Worm (Caenorhabditis elegans) whole organism, late embryonic: ENCODE results near the gene F43G6.4.

ENCODE experiments used
- C08G9.2 ChIP-seq: sonication (generic microtip); optimal IDR thresholded peaks from 2 replicates; lab custom pipeline; 2016; ENCODE audit warnings: mild to moderate bottlenecking, missing genetic modification characterization, moderate library complexity, missing compliant biosample characterization
- C38D4.7 ChIP-seq: fragments of 200-800 bp; sonication (Bioruptor generic); optimal IDR thresholded peaks from 2 replicates; lab custom pipeline; 2018; ENCODE audit warnings: mild to moderate bottlenecking, missing genetic modification characterization, moderate library complexity, missing compliant biosample characterization
- F13H6.1 ChIP-seq: sonication (generic microtip); optimal IDR thresholded peaks from 2 replicates; lab custom pipeline; 2016; ENCODE audit warnings: missing genetic modification characterization, missing compliant biosample characterization
- K02D7.2 ChIP-seq: sonication (generic microtip); optimal IDR thresholded peaks from 2 replicates; lab custom pipeline; 2017; ENCODE audit warnings: mild to moderate bottlenecking, missing genetic modification characterization, missing compliant biosample characterization
- T23F11.4 ChIP-seq: fragments of 200-800 bp; sonication (Bioruptor generic); optimal IDR thresholded peaks from 2 replicates; lab custom pipeline; 2018; ENCODE audit warnings: mild to moderate bottlenecking, missing genetic modification characterization, missing compliant biosample characterization
- Y22D7AL.16 ChIP-seq: sonication (generic microtip); optimal IDR thresholded peaks from 2 replicates; lab custom pipeline; 2016; ENCODE audit warnings: missing genetic modification characterization, missing compliant biosample characterization
- ama-1 ChIP-seq: fragments of 150-350 bp; optimal IDR thresholded peaks from 2 replicates; lab custom pipeline; 2014
- ceh-18 ChIP-seq: sonication (generic microtip); optimal IDR thresholded peaks from 2 replicates; lab custom pipeline; 2016; ENCODE audit warnings: missing genetic modification characterization, missing compliant biosample characterization
- ceh-19 ChIP-seq: fragments of 200-800 bp; sonication (Bioruptor generic); optimal IDR thresholded peaks from 2 replicates; lab custom pipeline; 2018; ENCODE audit warnings: mild to moderate bottlenecking, missing genetic modification characterization, missing compliant biosample characterization
- ceh-22 ChIP-seq: sonication (generic microtip); optimal IDR thresholded peaks from 2 replicates; lab custom pipeline; 2017; ENCODE audit warnings: missing biosample characterization, missing genetic modification characterization
- ceh-30 ChIP-seq: fragments of 150-350 bp; optimal IDR thresholded peaks from 2 replicates; lab custom pipeline; 2014; ENCODE audit warnings: missing biosample characterization, missing genetic modification characterization
- ceh-31 ChIP-seq: sonication (generic microtip); optimal IDR thresholded peaks from 2 replicates; lab custom pipeline; 2016; ENCODE audit warnings: missing genetic modification characterization, missing compliant biosample characterization
- ceh-6 ChIP-seq: fragments of 200-800 bp; sonication (Bioruptor generic); optimal IDR thresholded peaks from 2 replicates; lab custom pipeline; 2018; ENCODE audit warnings: mild to moderate bottlenecking, missing genetic modification characterization, missing compliant biosample characterization
- ceh-9 ChIP-seq: sonication (generic microtip); optimal IDR thresholded peaks from 2 replicates; lab custom pipeline; 2016; ENCODE audit warnings: mild to moderate bottlenecking, missing genetic modification characterization, inconsistent platforms, missing compliant biosample characterization
- che-1 ChIP-seq: sonication (generic microtip); optimal IDR thresholded peaks from 2 replicates; lab custom pipeline; 2016; ENCODE audit warnings: mild to moderate bottlenecking, missing genetic modification characterization, missing compliant biosample characterization
- dmd-4 ChIP-seq: sonication (generic microtip); optimal IDR thresholded peaks from 2 replicates; lab custom pipeline; 2016; ENCODE audit warnings: borderline replicate concordance, missing genetic modification characterization, missing compliant biosample characterization
- elt-2 ChIP-seq: sonication (generic microtip); optimal IDR thresholded peaks from 2 replicates; lab custom pipeline; 2016; ENCODE audit warnings: missing genetic modification reagents, missing genetic modification characterization, missing compliant biosample characterization
- elt-4 ChIP-seq: sonication (generic microtip); optimal IDR thresholded peaks from 2 replicates; lab custom pipeline; 2016; ENCODE audit warnings: missing genetic modification characterization, missing compliant biosample characterization
- ets-4 ChIP-seq: sonication (generic microtip); optimal IDR thresholded peaks from 2 replicates; lab custom pipeline; 2016; ENCODE audit warnings: missing genetic modification characterization, missing compliant biosample characterization
- fax-1 ChIP-seq: sonication (generic microtip); optimal IDR thresholded peaks from 2 replicates; lab custom pipeline; 2016; ENCODE audit warnings: missing genotype, missing genetic modification characterization, missing compliant biosample characterization
- fkh-10 ChIP-seq: fragments of 150-350 bp; optimal IDR thresholded peaks from 2 replicates; lab custom pipeline; 2014; ENCODE audit warnings: missing biosample characterization, missing genetic modification reagents, missing genetic modification characterization
- fkh-6 ChIP-seq: sonication (generic microtip); optimal IDR thresholded peaks from 2 replicates; lab custom pipeline; 2016; ENCODE audit warnings: missing genetic modification characterization, missing compliant biosample characterization
- hlh-13 ChIP-seq: fragments of 200-800 bp; sonication (Bioruptor generic); optimal IDR thresholded peaks from 2 replicates; lab custom pipeline; 2018; ENCODE audit warnings: mild to moderate bottlenecking, missing genetic modification characterization, missing compliant biosample characterization
- hlh-15 ChIP-seq: sonication (generic microtip); optimal IDR thresholded peaks from 2 replicates; lab custom pipeline; 2016; ENCODE audit warnings: missing genetic modification characterization, missing compliant biosample characterization
- hlh-30 ChIP-seq: sonication (generic microtip); optimal IDR thresholded peaks from 2 replicates; lab custom pipeline; 2017; ENCODE audit warnings: antibody characterized with exemption, missing genetic modification characterization, missing compliant biosample characterization; ENCODE audit not compliant: insufficient read depth
- lin-11 ChIP-seq: fragments of 200-800 bp; sonication (Bioruptor generic); optimal IDR thresholded peaks from 2 replicates; lab custom pipeline; 2018; ENCODE audit warnings: mild to moderate bottlenecking, missing genetic modification characterization, missing compliant biosample characterization
- madf-2 ChIP-seq: sonication (generic microtip); optimal IDR thresholded peaks from 2 replicates; lab custom pipeline; 2017; ENCODE audit warnings: missing genetic modification characterization, missing compliant biosample characterization
- mec-3 ChIP-seq: sonication (generic microtip); optimal IDR thresholded peaks from 2 replicates; lab custom pipeline; 2016; ENCODE audit warnings: borderline replicate concordance, missing genetic modification characterization, missing compliant biosample characterization
- nfya-1 ChIP-seq: sonication (generic microtip); optimal IDR thresholded peaks from 2 replicates; lab custom pipeline; 2017; ENCODE audit warnings: missing genetic modification characterization, mild to moderate bottlenecking, missing compliant biosample characterization, antibody characterized with exemption, moderate library complexity
- nhr-11 ChIP-seq: fragments of 150-350 bp; optimal IDR thresholded peaks from 2 replicates; lab custom pipeline; 2014; ENCODE audit warnings: missing biosample characterization, missing genetic modification characterization
- nhr-232 ChIP-seq: sonication (generic microtip); optimal IDR thresholded peaks from 2 replicates; lab custom pipeline; 2016; ENCODE audit warnings: missing genetic modification characterization, missing compliant biosample characterization
- pag-3 ChIP-seq: sonication (generic microtip); optimal IDR thresholded peaks from 2 replicates; lab custom pipeline; 2016; ENCODE audit warnings: missing compliant biosample characterization, missing genetic modification characterization, borderline replicate concordance
- pha-2 ChIP-seq: sonication (generic microtip); optimal IDR thresholded peaks from 2 replicates; lab custom pipeline; 2017; ENCODE audit warnings: mild to moderate bottlenecking, missing genetic modification characterization, missing compliant biosample characterization
- pqm-1 ChIP-seq: sonication (generic microtip); optimal IDR thresholded peaks from 2 replicates; lab custom pipeline; 2016; ENCODE audit warnings: missing genetic modification characterization, missing compliant biosample characterization
- sox-4 ChIP-seq: sonication (generic microtip); optimal IDR thresholded peaks from 2 replicates; lab custom pipeline; 2017; ENCODE audit warnings: mild to moderate bottlenecking, missing genetic modification characterization, inconsistent platforms, missing compliant biosample characterization
- syd-9 ChIP-seq: sonication (generic microtip); optimal IDR thresholded peaks from 2 replicates; lab custom pipeline; 2016; ENCODE audit warnings: mild to moderate bottlenecking, missing genetic modification characterization, moderate library complexity, missing compliant biosample characterization
- tbx-2 ChIP-seq: sonication (generic microtip); optimal IDR thresholded peaks from 2 replicates; lab custom pipeline; 2016; ENCODE audit warnings: missing genetic modification characterization, missing compliant biosample characterization
- tbx-7 ChIP-seq: sonication (generic microtip); optimal IDR thresholded peaks from 2 replicates; lab custom pipeline; 2016; ENCODE audit warnings: missing genotype, missing genetic modification characterization, missing compliant biosample characterization
- unc-3 ChIP-seq, 2 experiments: fragments of 200-800 bp in 1 of 2; sonication (Bioruptor generic) in 1 of 2; sonication (generic microtip) in 1 of 2; conservative IDR thresholded peaks in 1 of 2; optimal IDR thresholded peaks in 1 of 2; 2 replicates each; pipeline versions ENCODE4 v1.3.6 to Lab custom; 2016 to 2022; ENCODE audit warnings: missing compliant biosample characterization in 2 of 2, missing genetic modification characterization in 2 of 2, missing genetic modification reagents in 1 of 2
- unc-42 ChIP-seq: sonication (generic microtip); optimal IDR thresholded peaks from 2 replicates; lab custom pipeline; 2016; ENCODE audit warnings: missing genotype, missing genetic modification characterization, missing compliant biosample characterization
- unc-55 ChIP-seq: sonication (generic microtip); optimal IDR thresholded peaks from 2 replicates; lab custom pipeline; 2017; ENCODE audit warnings: missing biosample characterization, missing genetic modification reagents, missing genetic modification characterization
- unc-86 ChIP-seq: sonication (generic microtip); optimal IDR thresholded peaks from 2 replicates; lab custom pipeline; 2016; ENCODE audit warnings: missing genetic modification characterization, missing compliant biosample characterization

F43G6.4 gene

ce11 chrII:11842317-11842716 is 51.8 kb downstream of the F43G6.4 start, which contains the start of gene T27D12.1:
T27D12.1 (plus strand) TSS chrII:11842617.
- TF ChIP-seq T23F11.4 (GFP tag; lab: Kevin White, UChicago): no peak
- no peak for TF ChIP-seq ama-1 (lab: Kevin White, UChicago)
- no peak for TF ChIP-seq ceh-31 (tag; lab: Kevin White, UChicago)
- TF ChIP-seq C38D4.7 (GFP tag; lab: Kevin White, UChicago): no peak
- no peak for TF ChIP-seq ceh-9 (tag; lab: Kevin White, UChicago)
- TF ChIP-seq ceh-19 (GFP tag; lab: Kevin White, UChicago): no peak
- TF ChIP-seq syd-9 (tag; lab: Kevin White, UChicago): no peak
- no peak for TF ChIP-seq pag-3 (tag; lab: Kevin White, UChicago)
- TF ChIP-seq unc-86 (tag; lab: Kevin White, UChicago): no peak
- TF ChIP-seq fax-1 (tag; lab: Kevin White, UChicago): no peak
- no peak for TF ChIP-seq fkh-6 (tag; lab: Kevin White, UChicago)
- TF ChIP-seq pha-2 (tag; lab: Kevin White, UChicago): no peak
- no peak for TF ChIP-seq hlh-30
- TF ChIP-seq elt-2 (tag; lab: Kevin White, UChicago): no peak

ce11 chrII:11842766-11843165 is 52.2 kb downstream of the F43G6.4 start:
- TF ChIP-seq hlh-13 (GFP tag; lab: Kevin White, UChicago) (no peak), madf-2 (tag; lab: Kevin White, UChicago) (no peak), Y22D7AL.16 (tag; lab: Kevin White, UChicago) (no peak), tbx-7 (tag; lab: Kevin White, UChicago) (no peak)
- TF ChIP-seq, all 69 proteins: peak for 0

DNA sequence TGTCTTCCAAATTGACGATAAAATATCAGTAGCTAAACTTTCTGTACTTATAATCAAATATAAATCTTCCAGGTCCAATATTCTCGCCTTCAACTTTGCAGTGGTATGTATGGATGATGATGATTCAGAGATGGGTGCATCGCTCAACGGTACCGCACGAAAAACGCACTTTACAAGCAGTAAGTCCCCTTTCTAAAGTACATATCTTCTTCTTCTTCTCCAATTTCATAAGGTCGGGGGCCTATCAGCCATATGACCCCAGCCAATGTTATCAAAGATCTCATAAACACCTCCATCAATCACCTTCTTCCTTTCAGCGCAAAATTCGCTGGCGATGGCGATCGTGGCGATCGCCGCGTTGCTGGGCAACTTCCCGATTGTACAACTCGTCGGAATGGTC is 52.9 kb downstream of the F43G6.4 start:
- TF ChIP-seq T23F11.4 (GFP tag; lab: Kevin White, UChicago): no peak
- TF ChIP-seq fkh-10 (GFP tag; lab: Kevin White, UChicago): no peak
- no peak for TF ChIP-seq mec-3 (tag; lab: Kevin White, UChicago)
- no peak for TF ChIP-seq elt-4
- no peak for TF ChIP-seq pag-3 (tag; lab: Kevin White, UChicago)
- TF ChIP-seq unc-55 (GFP tag; lab: Kevin White, UChicago): no peak
- no peak for TF ChIP-seq fkh-6 (tag; lab: Kevin White, UChicago)
- TF ChIP-seq elt-2 (tag; lab: Kevin White, UChicago): no peak
- TF ChIP-seq Y22D7AL.16 (tag; lab: Kevin White, UChicago): no peak
- TF ChIP-seq unc-86 (tag; lab: Kevin White, UChicago): no peak
- TF ChIP-seq ceh-22 (tag; lab: Kevin White, UChicago): no peak
- TF ChIP-seq unc-3 (GFP tag; conservative IDR thresholded peaks at IDR 0.05; lab: Robert Waterston, UW): no peak
- no peak for TF ChIP-seq unc-3 (tag; optimal IDR thresholded peaks at IDR 0.05; lab: Kevin White, UChicago)
- TF ChIP-seq lin-11 (tag; lab: Kevin White, UChicago): no peak
- TF ChIP-seq unc-42 (tag; lab: Kevin White, UChicago): no peak
- TF ChIP-seq hlh-13 (GFP tag; lab: Kevin White, UChicago): no peak
- TF ChIP-seq C08G9.2 (tag; lab: Kevin White, UChicago): no peak
- TF ChIP-seq tbx-2 (tag; lab: Kevin White, UChicago): no peak
- TF ChIP-seq madf-2 (tag; lab: Kevin White, UChicago): no peak
- TF ChIP-seq pqm-1 (tag; lab: Kevin White, UChicago): no peak
- TF ChIP-seq ama-1 (lab: Kevin White, UChicago): no peak

ce11 chrII:11844072-11844471 is 53.5 kb downstream of the F43G6.4 start:
- no peak for TF ChIP-seq sox-4
- TF ChIP-seq ceh-30: no peak
- TF ChIP-seq unc-55 (GFP tag; lab: Kevin White, UChicago): no peak
- TF ChIP-seq K02D7.2 (tag; lab: Kevin White, UChicago): no peak
- no peak for TF ChIP-seq dmd-4
- no peak for TF ChIP-seq pag-3 (tag; lab: Kevin White, UChicago)
- no peak for TF ChIP-seq T23F11.4 (GFP tag; lab: Kevin White, UChicago)
- TF ChIP-seq tbx-7 (tag; lab: Kevin White, UChicago): no peak
- no peak for TF ChIP-seq ceh-6 (GFP tag; lab: Kevin White, UChicago)
- TF ChIP-seq ceh-18 (tag; lab: Kevin White, UChicago): no peak
- TF ChIP-seq ceh-22 (tag; lab: Kevin White, UChicago): no peak
- TF ChIP-seq nhr-11 (tag; lab: Kevin White, UChicago): no peak
- TF ChIP-seq nfya-1 (tag; lab: Kevin White, UChicago): no peak
- TF ChIP-seq hlh-15 (tag; lab: Kevin White, UChicago): no peak
- TF ChIP-seq F13H6.1 (tag; lab: Kevin White, UChicago): no peak
- TF ChIP-seq che-1 (tag; lab: Kevin White, UChicago): no peak
- no peak for TF ChIP-seq ets-4 (tag; lab: Kevin White, UChicago)
- TF ChIP-seq nhr-232 (tag; lab: Kevin White, UChicago): no peak
- TF ChIP-seq, all 69 proteins: peak for 0
